Worm (Caenorhabditis elegans) whole organism, L2 larva: ENCODE data around the gene dmsr-7.

Source experiments
- F13H6.1 ChIP-seq: sonication (generic microtip); optimal IDR thresholded peaks from 2 replicates; lab custom pipeline; 2016; ENCODE audit warnings: missing genetic modification characterization, missing compliant biosample characterization
- R02D3.7 ChIP-seq: fragments of 150-350 bp; optimal IDR thresholded peaks from 2 replicates; lab custom pipeline; 2014; ENCODE audit warnings: missing biosample characterization, missing genetic modification characterization
- Y55F3AM.14 ChIP-seq: fragments of 200-800 bp; sonication (Bioruptor generic); optimal IDR thresholded peaks from 2 replicates; lab custom pipeline; 2018; ENCODE audit warnings: mild to moderate bottlenecking, missing genetic modification characterization, missing compliant biosample characterization
- ZK546.5 ChIP-seq: sonication (generic microtip); optimal IDR thresholded peaks from 2 replicates; lab custom pipeline; 2017; ENCODE audit warnings: missing biosample characterization, missing genetic modification characterization
- ama-1 ChIP-seq: fragments of 150-350 bp; optimal IDR thresholded peaks from 2 replicates; lab custom pipeline; 2018; ENCODE audit warnings: inconsistent platforms
- blmp-1 ChIP-seq: sonication (generic microtip); optimal IDR thresholded peaks from 2 replicates; lab custom pipeline; 2017; ENCODE audit warnings: missing genetic modification characterization, mild to moderate bottlenecking, missing compliant biosample characterization, antibody characterized with exemption, moderate library complexity; ENCODE audit not compliant: insufficient read depth
- ceh-16 ChIP-seq: fragments of 150-350 bp; optimal IDR thresholded peaks from 2 replicates; lab custom pipeline; 2014; ENCODE audit warnings: missing biosample characterization, missing genetic modification characterization
- ceh-82 ChIP-seq: fragments of 150-350 bp; optimal IDR thresholded peaks from 2 replicates; lab custom pipeline; 2014; ENCODE audit warnings: missing biosample characterization, missing genetic modification characterization
- crh-2 ChIP-seq: sonication (generic microtip); optimal IDR thresholded peaks from 2 replicates; lab custom pipeline; 2017; ENCODE audit warnings: missing biosample characterization, missing genetic modification characterization
- dmd-4 ChIP-seq: sonication (generic microtip); optimal IDR thresholded peaks from 2 replicates; lab custom pipeline; 2017; ENCODE audit warnings: missing biosample characterization, missing genetic modification characterization
- egl-27 ChIP-seq: sonication (generic microtip); optimal IDR thresholded peaks from 3 replicates; lab custom pipeline; 2017; ENCODE audit warnings: missing biosample characterization, missing genetic modification reagents, missing genetic modification characterization
- fos-1 ChIP-seq: fragments of 150-350 bp; optimal IDR thresholded peaks from 2 replicates; lab custom pipeline; 2014; ENCODE audit warnings: missing biosample characterization, missing genetic modification characterization
- lin-11 ChIP-seq: fragments of 150-350 bp; sonication (generic microtip); optimal IDR thresholded peaks from 2 replicates; lab custom pipeline; 2014; ENCODE audit warnings: missing biosample characterization, missing genetic modification characterization, inconsistent platforms, mixed read lengths
- lin-13 ChIP-seq: fragments of 150-350 bp; optimal IDR thresholded peaks from 2 replicates; lab custom pipeline; 2014; ENCODE audit warnings: missing biosample characterization, missing genetic modification reagents, missing genetic modification characterization
- lin-39 ChIP-seq: fragments of 150-350 bp; optimal IDR thresholded peaks from 2 replicates; lab custom pipeline; 2014; ENCODE audit warnings: missing biosample characterization, missing genetic modification reagents, missing genetic modification characterization
- lsy-2 ChIP-seq, 2 experiments: fragments of 150-350 bp in 1 of 2; sonication (generic microtip) in 1 of 2; optimal IDR thresholded peaks; 2 replicates each; lab custom pipeline; 2014 to 2017; ENCODE audit warnings: missing biosample characterization in 2 of 2, missing genetic modification characterization in 2 of 2
- mab-5 ChIP-seq: fragments of 150-350 bp; optimal IDR thresholded peaks from 2 replicates; lab custom pipeline; 2014; ENCODE audit warnings: missing biosample characterization, missing genetic modification characterization
- mdl-1 ChIP-seq, 2 experiments: fragments of 150-350 bp in 1 of 2; sonication (generic microtip) in 1 of 2; optimal IDR thresholded peaks; 2 replicates each; lab custom pipeline; 2017; ENCODE audit warnings: missing biosample characterization in 2 of 2, missing genetic modification characterization in 2 of 2
- nhr-10 ChIP-seq: sonication (generic microtip); optimal IDR thresholded peaks from 2 replicates; lab custom pipeline; 2017; ENCODE audit warnings: missing biosample characterization, missing genetic modification characterization
- nhr-12 ChIP-seq: fragments of 150-350 bp; optimal IDR thresholded peaks from 2 replicates; lab custom pipeline; 2014; ENCODE audit warnings: missing biosample characterization, missing genetic modification characterization
- nhr-21 ChIP-seq: fragments of 150-350 bp; optimal IDR thresholded peaks from 2 replicates; lab custom pipeline; 2014; ENCODE audit warnings: missing biosample characterization, missing genetic modification characterization
- nhr-23 ChIP-seq: fragments of 150-350 bp; optimal IDR thresholded peaks from 2 replicates; lab custom pipeline; 2014; ENCODE audit warnings: missing biosample characterization, missing genetic modification reagents, missing genetic modification characterization
- nhr-237 ChIP-seq: fragments of 150-350 bp; optimal IDR thresholded peaks from 2 replicates; lab custom pipeline; 2014; ENCODE audit warnings: missing biosample characterization, missing genetic modification characterization
- nhr-25 ChIP-seq: fragments of 150-350 bp; sonication (generic microtip); optimal IDR thresholded peaks from 3 replicates; lab custom pipeline; 2014; ENCODE audit warnings: missing biosample characterization, missing genetic modification characterization
- nhr-6 ChIP-seq: fragments of 150-350 bp; optimal IDR thresholded peaks from 2 replicates; lab custom pipeline; 2014; ENCODE audit warnings: missing biosample characterization, missing genetic modification characterization
- nhr-77 ChIP-seq: fragments of 150-350 bp; optimal IDR thresholded peaks from 2 replicates; lab custom pipeline; 2014; ENCODE audit warnings: missing biosample characterization, missing genetic modification characterization
- peb-1 ChIP-seq: fragments of 150-350 bp; optimal IDR thresholded peaks from 2 replicates; lab custom pipeline; 2014; ENCODE audit warnings: missing biosample characterization, missing genetic modification characterization
- sma-3 ChIP-seq: sonication (generic microtip); optimal IDR thresholded peaks from 2 replicates; lab custom pipeline; 2016; ENCODE audit warnings: missing genetic modification reagents, missing genetic modification characterization, missing compliant biosample characterization
- sma-9 ChIP-seq, 2 experiments: fragments of 150-350 bp in 1 of 2; sonication (generic microtip) in 1 of 2; optimal IDR thresholded peaks; 2 replicates each; lab custom pipeline; 2014 to 2016; ENCODE audit warnings: missing genetic modification characterization in 2 of 2, mild to moderate bottlenecking in 1 of 2, missing biosample characterization in 1 of 2, missing compliant biosample characterization in 1 of 2, missing genetic modification reagents in 1 of 2, moderate library complexity in 1 of 2
- snpc-4 ChIP-seq: fragments of 150-350 bp; optimal IDR thresholded peaks from 2 replicates; lab custom pipeline; 2014; ENCODE audit warnings: missing biosample characterization, missing genetic modification characterization
- unc-39 ChIP-seq: fragments of 150-350 bp; optimal IDR thresholded peaks from 2 replicates; lab custom pipeline; 2014; ENCODE audit warnings: missing biosample characterization, missing genetic modification characterization
- unc-55 ChIP-seq: fragments of 150-350 bp; sonication (generic microtip); optimal IDR thresholded peaks from 3 replicates; lab custom pipeline; 2014; ENCODE audit warnings: missing biosample characterization, missing genetic modification reagents, missing genetic modification characterization
- unc-62 ChIP-seq: fragments of 150-350 bp; optimal IDR thresholded peaks from 2 replicates; lab custom pipeline; 2014; ENCODE audit warnings: missing biosample characterization, missing genetic modification reagents, missing genetic modification characterization
- zag-1 ChIP-seq: fragments of 150-350 bp; optimal IDR thresholded peaks from 2 replicates; lab custom pipeline; 2014; ENCODE audit warnings: missing biosample characterization, missing genetic modification characterization
- ztf-1 ChIP-seq: fragments of 200-800 bp; sonication (Bioruptor generic); conservative IDR thresholded peaks from 2 replicates; pipeline ENCODE4 v1.3.6; 2022; ENCODE audit warnings: missing genetic modification characterization, missing compliant biosample characterization
- ztf-11 ChIP-seq: sonication (generic microtip); optimal IDR thresholded peaks from 2 replicates; lab custom pipeline; 2017; ENCODE audit warnings: missing biosample characterization, missing genetic modification characterization

dmsr-7 gene

ce11 chrV:5433020-5433419 lies 27.9 kb downstream of the dmsr-7 start, which contains the start of gene acl-6 (continued):
- TF ChIP-seq Y55F3AM.14 (no peak), sma-9 (GFP tag; optimal IDR thresholded peaks at IDR 0.05; lab: Kevin White, UChicago) (peak; percentile 80), sma-9 (tag; optimal IDR thresholded peaks at IDR 0.05; lab: Kevin White, UChicago) (no peak), ceh-16 (tag; lab: Kevin White, UChicago) (no peak), nhr-77 (tag; lab: Kevin White, UChicago) (no peak), snpc-4 (no peak)

ce11 chrV:5439068-5439467 lies 33.9 kb downstream of the dmsr-7 start, which contains the start of gene snpc-1.3:
snpc-1.3 (minus strand) TSS chrV:5439168.
- TF ChIP-seq R02D3.7 (tag; lab: Kevin White, UChicago) (no peak), nhr-237 (no peak), nhr-10 (tag; lab: Kevin White, UChicago) (no peak), dmd-4 (tag; lab: Kevin White, UChicago) (no peak), ztf-1 (GFP tag; lab: Robert Waterston, UW) (no peak), mdl-1 (tag; optimal IDR thresholded peaks at IDR 0.05; lab: Kevin White, UChicago) (no peak), nhr-25 (tag; lab: Kevin White, UChicago) (no peak), ceh-82 (no peak)

ce11 chrV:5442366-5442765 lies 37.2 kb downstream of the dmsr-7 start:
- TF ChIP-seq zag-1, result peak; percentile 13
- TF ChIP-seq mab-5 (tag; lab: Kevin White, UChicago), result peak; percentile 3
- no peak for TF ChIP-seq nhr-12 (tag; lab: Kevin White, UChicago)

- TF ChIP-seq Y55F3AM.14 (no peak), lsy-2 (tag; optimal IDR thresholded peaks at IDR 0.05; lab: Kevin White, UChicago) (no peak), ceh-16 (tag; lab: Kevin White, UChicago) (no peak), crh-2 (tag; lab: Kevin White, UChicago) (no peak), F13H6.1 (no peak), egl-27 (tag; lab: Kevin White, UChicago) (no peak), fos-1 (tag; lab: Kevin White, UChicago) (no peak)
These were observed 38.9 kb downstream of the dmsr-7 start for ce11 chrV:5444037-5444436.

- TF ChIP-seq nhr-21 (tag; lab: Kevin White, UChicago) (no peak), lin-13 (GFP tag; lab: Kevin White, UChicago) (no peak)
These were observed 40.7 kb downstream of the dmsr-7 start, which contains the start of gene F08F3.1 for ce11 chrV:5445839-5446238. F08F3.1 (plus strand) TSS chrV:5446139.

ce11 chrV:5447057-5447456 lies 41.9 kb downstream of the dmsr-7 start:
- no peak for TF ChIP-seq egl-27 (tag; lab: Kevin White, UChicago)
- TF ChIP-seq mdl-1 (tag; optimal IDR thresholded peaks at IDR 0.05; lab: Kevin White, UChicago), result no peak
- TF ChIP-seq nhr-6 (tag; lab: Kevin White, UChicago), result no peak
- no peak for TF ChIP-seq ceh-82
- no peak for TF ChIP-seq F13H6.1
- TF ChIP-seq ZK546.5, result no peak
- TF ChIP-seq ceh-16 (tag; lab: Kevin White, UChicago), result no peak
- TF ChIP-seq ama-1 (lab: Kevin White, UChicago), result no peak
- no peak for TF ChIP-seq blmp-1
- TF ChIP-seq sma-9 (GFP tag; optimal IDR thresholded peaks at IDR 0.05; lab: Kevin White, UChicago), result no peak
- no peak for TF ChIP-seq sma-9 (tag; optimal IDR thresholded peaks at IDR 0.05; lab: Kevin White, UChicago)
- TF ChIP-seq unc-55 (GFP tag; lab: Kevin White, UChicago), result no peak
- TF ChIP-seq peb-1, result no peak
- no peak for TF ChIP-seq nhr-25 (tag; lab: Kevin White, UChicago)
- TF ChIP-seq lsy-2 (tag; optimal IDR thresholded peaks at IDR 0.05; lab: Kevin White, UChicago), result no peak

ce11 chrV:5450742-5451141 lies 45.6 kb downstream of the dmsr-7 start:
- TF ChIP-seq lin-13 (GFP tag; lab: Kevin White, UChicago), result no peak
- TF ChIP-seq ztf-1 (GFP tag; lab: Robert Waterston, UW), result no peak
- TF ChIP-seq snpc-4, result no peak
- no peak for TF ChIP-seq nhr-23 (tag; lab: Kevin White, UChicago)
- no peak for TF ChIP-seq nhr-6 (tag; lab: Kevin White, UChicago)
- no peak for TF ChIP-seq nhr-237
- TF ChIP-seq ztf-11 (tag; lab: Kevin White, UChicago), result no peak
- no peak for TF ChIP-seq unc-55 (GFP tag; lab: Kevin White, UChicago)
- no peak for TF ChIP-seq mab-5 (tag; lab: Kevin White, UChicago)
- TF ChIP-seq lin-11, result no peak
- no peak for TF ChIP-seq unc-62 (GFP tag; lab: Kevin White, UChicago)
- no peak for TF ChIP-seq lin-39 (tag; lab: Kevin White, UChicago)
- no peak for TF ChIP-seq sma-3 (GFP tag; lab: Kevin White, UChicago)
- no peak for TF ChIP-seq R02D3.7 (tag; lab: Kevin White, UChicago)
- TF ChIP-seq unc-39, result no peak
